Fruit fly (Drosophila melanogaster): Measurements from ENCODE around the gene CG4511.
A peak's percentile ranks its signal among the peaks of the same experiment; 100 is the strongest.

CG4511 gene

DNA sequence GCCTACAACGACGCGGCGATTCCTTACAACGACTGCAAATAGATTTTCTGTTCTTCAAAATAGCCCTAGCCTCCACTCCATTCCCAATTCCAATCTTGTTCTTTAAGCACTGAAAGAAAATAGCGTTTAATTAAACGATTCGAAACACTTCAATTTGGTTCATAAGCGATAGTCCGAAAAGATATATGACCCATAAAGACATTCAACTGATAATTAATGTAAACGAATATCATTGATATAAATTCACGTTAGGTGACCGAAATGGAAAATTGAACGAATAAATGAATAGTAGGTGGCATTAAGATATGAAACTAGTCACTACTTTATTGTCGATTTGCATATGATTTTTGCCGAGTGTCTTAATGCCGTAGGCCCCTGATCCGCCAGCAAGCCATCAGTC lies 24.6 kb upstream of the CG4511 start (continued):
- no peak for TF ChIP-seq Ets21C (GFP tag; optimal IDR thresholded peaks at IDR 0.05)
- TF ChIP-seq CG8319 (GFP tag; optimal IDR thresholded peaks at IDR 0.05), result no peak
- no peak for TF ChIP-seq CG11294 (GFP tag; IDR thresholded peaks at IDR 0.05)
- TF ChIP-seq CG6276 (GFP tag; optimal IDR thresholded peaks at IDR 0.05), result no peak
- TF ChIP-seq pdm3 (GFP tag; optimal IDR thresholded peaks at IDR 0.05), result peak; percentile 34
- no peak for TF ChIP-seq esn (GFP tag; optimal IDR thresholded peaks at IDR 0.05)
- peak; percentile 8 for TF ChIP-seq CG9139 (GFP tag; optimal IDR thresholded peaks at IDR 0.05)
- TF ChIP-seq CG11762 (GFP tag; optimal IDR thresholded peaks at IDR 0.05; ENCODE audit: insufficient read depth), result no peak
- peak; percentile 80 for TF ChIP-seq CG3032 (tag; optimal IDR thresholded peaks at IDR 0.05)
- TF ChIP-seq Hr38 (GFP tag; optimal IDR thresholded peaks at IDR 0.05), result no peak
- no peak for TF ChIP-seq lz (GFP tag; optimal IDR thresholded peaks at IDR 0.05)
- peak; percentile 57 for TF ChIP-seq spab (GFP tag; optimal IDR thresholded peaks at IDR 0.05)
- TF ChIP-seq dac (GFP tag; optimal IDR thresholded peaks at IDR 0.05), result no peak
- peak; percentile 45 for TF ChIP-seq dsx (GFP tag; optimal IDR thresholded peaks at IDR 0.05; ENCODE audit: poor library complexity, severe bottlenecking)
- no peak for TF ChIP-seq eg (GFP tag; IDR thresholded peaks at IDR 0.05)
- no peak for TF ChIP-seq CG31627 (GFP tag; optimal IDR thresholded peaks at IDR 0.05)
- no peak for TF ChIP-seq CG11902 (GFP tag; optimal IDR thresholded peaks at IDR 0.05)
- peak; percentile 30 for TF ChIP-seq CG3919 (GFP tag; optimal IDR thresholded peaks at IDR 0.05)
- no peak for TF ChIP-seq CG15336 (GFP tag; IDR thresholded peaks at IDR 0.05)
- TF ChIP-seq CG6854 (GFP tag; optimal IDR thresholded peaks at IDR 0.05), result no peak
- TF ChIP-seq OdsH (GFP tag; optimal IDR thresholded peaks at IDR 0.05), result peak; percentile 24
- TF ChIP-seq cyc (GFP tag; optimal IDR thresholded peaks at IDR 0.05), result no peak
- peak; percentile 55 to 61 for TF ChIP-seq ss (GFP tag; optimal IDR thresholded peaks at IDR 0.05)
- TF ChIP-seq Blimp-1 (GFP tag; optimal IDR thresholded peaks at IDR 0.05), result no peak
- no peak for TF ChIP-seq svp (GFP tag)

DNA sequence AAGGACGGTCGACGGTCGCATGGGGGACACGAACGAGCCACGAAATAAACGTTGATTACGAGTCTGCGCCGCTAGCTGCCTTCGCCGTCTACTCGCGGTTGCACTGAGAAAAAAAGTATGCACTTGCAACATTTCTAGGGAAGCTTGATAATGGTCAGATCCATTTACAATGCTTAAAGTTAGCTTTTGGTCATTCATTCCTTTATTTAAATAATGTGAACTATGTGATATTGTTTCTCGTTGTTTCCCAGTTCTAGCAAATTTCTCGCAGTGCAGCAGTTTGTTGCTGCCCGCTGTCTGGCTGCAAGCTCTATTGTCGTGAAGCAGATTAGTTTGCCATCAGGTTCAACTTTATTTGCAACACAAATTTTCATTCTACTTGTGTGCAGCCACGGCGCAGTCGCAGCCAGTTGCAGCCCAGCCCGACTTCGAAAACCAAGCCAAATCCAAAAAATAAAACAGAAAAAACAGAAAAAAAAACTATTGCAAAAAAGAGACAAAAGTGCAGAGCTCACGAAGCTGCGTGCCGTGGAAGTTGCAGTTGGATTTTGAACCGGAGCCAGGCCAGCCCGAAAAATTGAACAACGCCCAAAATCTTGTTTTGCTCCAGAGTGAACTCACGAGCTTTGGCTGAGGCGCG lies 21.7 kb upstream of the CG4511 start:
- TF ChIP-seq spab (GFP tag; optimal IDR thresholded peaks at IDR 0.05), result peak; percentile 90
- TF ChIP-seq CG10631 (GFP tag; optimal IDR thresholded peaks at IDR 0.05), result peak; percentile 76
- peak; percentile 43 for TF ChIP-seq cyc (GFP tag; optimal IDR thresholded peaks at IDR 0.05)
- peak; percentile 90 for TF ChIP-seq dsx (GFP tag; optimal IDR thresholded peaks at IDR 0.05; ENCODE audit: poor library complexity, severe bottlenecking)
- peak; percentile 65 for TF ChIP-seq svp (GFP tag)
- peak; percentile 18 for TF ChIP-seq CG1621 (tag; optimal IDR thresholded peaks at IDR 0.05)
- TF ChIP-seq Gug (GFP tag; IDR thresholded peaks at IDR 0.05), result peak; percentile 88
- TF ChIP-seq Met (GFP tag; optimal IDR thresholded peaks at IDR 0.05), result peak; percentile 9
- peak; percentile 55 for TF ChIP-seq net (GFP tag; optimal IDR thresholded peaks at IDR 0.05)
- TF ChIP-seq CG9139 (GFP tag; optimal IDR thresholded peaks at IDR 0.05), result peak; percentile 83
- peak; percentile 43 for TF ChIP-seq CG6792 (GFP tag; optimal IDR thresholded peaks at IDR 0.05)
- TF ChIP-seq CG34406 (GFP tag; optimal IDR thresholded peaks at IDR 0.05), result peak; percentile 28
- peak; percentile 76 for TF ChIP-seq CG4318 (GFP tag; optimal IDR thresholded peaks at IDR 0.05)
- peak; percentile 62 for TF ChIP-seq Sox14 (GFP tag; optimal IDR thresholded peaks at IDR 0.05)
- peak; percentile 95 for TF ChIP-seq eg (GFP tag; IDR thresholded peaks at IDR 0.05)
- peak; percentile 89 for TF ChIP-seq CG10669 (GFP tag; optimal IDR thresholded peaks at IDR 0.05)
- peak; percentile 4 for TF ChIP-seq fd85E (GFP tag; optimal IDR thresholded peaks at IDR 0.05)
- peak; percentile 73 for TF ChIP-seq CG7368 (GFP tag; optimal IDR thresholded peaks at IDR 0.05)
- peak; percentile 19 for TF ChIP-seq CG8632 (GFP tag; optimal IDR thresholded peaks at IDR 0.05)
- TF ChIP-seq lz (GFP tag; optimal IDR thresholded peaks at IDR 0.05), result peak; percentile 20
- peak; percentile 55 for TF ChIP-seq CG8319 (GFP tag; optimal IDR thresholded peaks at IDR 0.05)
- TF ChIP-seq CG8119 (GFP tag; IDR thresholded peaks at IDR 0.05), result peak; percentile 88
- TF ChIP-seq Blimp-1 (GFP tag; optimal IDR thresholded peaks at IDR 0.05), result no peak
- TF ChIP-seq Sox102F (GFP tag; optimal IDR thresholded peaks at IDR 0.05), result no peak
- TF ChIP-seq Hr39 (GFP tag; optimal IDR thresholded peaks at IDR 0.05), result no peak
- peak; percentile 49 for TF ChIP-seq CG11902 (GFP tag; optimal IDR thresholded peaks at IDR 0.05)
- TF ChIP-seq OdsH (GFP tag; optimal IDR thresholded peaks at IDR 0.05), result peak; percentile 76
- peak; percentile 93 for TF ChIP-seq CG3919 (GFP tag; optimal IDR thresholded peaks at IDR 0.05)
- peak; percentile 97 for TF ChIP-seq CG6163 (GFP tag; IDR thresholded peaks at IDR 0.05)
- no peak for TF ChIP-seq CG31627 (GFP tag; optimal IDR thresholded peaks at IDR 0.05)
- peak; percentile 92 for TF ChIP-seq Lpt (GFP tag; optimal IDR thresholded peaks at IDR 0.05)
- peak; percentile 73 for TF ChIP-seq achi (GFP tag; optimal IDR thresholded peaks at IDR 0.05)
- TF ChIP-seq acj6 (GFP tag; optimal IDR thresholded peaks at IDR 0.05), result peak; percentile 60
- TF ChIP-seq Ets96B (tag; optimal IDR thresholded peaks at IDR 0.05), result peak; percentile 93
- TF ChIP-seq pdm3 (GFP tag; optimal IDR thresholded peaks at IDR 0.05), result peak; percentile 67
- TF ChIP-seq CG3032 (tag; optimal IDR thresholded peaks at IDR 0.05), result peak; percentile 92
- peak; percentile 94 for TF ChIP-seq Eip78C (GFP tag)
- peak; percentile 91 for TF ChIP-seq CG6276 (GFP tag; optimal IDR thresholded peaks at IDR 0.05)
- peak; percentile 87 for TF ChIP-seq CG11762 (GFP tag; optimal IDR thresholded peaks at IDR 0.05; ENCODE audit: insufficient read depth)

Data from whole organism, prepupa.